Worm (Caenorhabditis elegans): Measurements from ENCODE around the gene T05C12.8.

DNA sequence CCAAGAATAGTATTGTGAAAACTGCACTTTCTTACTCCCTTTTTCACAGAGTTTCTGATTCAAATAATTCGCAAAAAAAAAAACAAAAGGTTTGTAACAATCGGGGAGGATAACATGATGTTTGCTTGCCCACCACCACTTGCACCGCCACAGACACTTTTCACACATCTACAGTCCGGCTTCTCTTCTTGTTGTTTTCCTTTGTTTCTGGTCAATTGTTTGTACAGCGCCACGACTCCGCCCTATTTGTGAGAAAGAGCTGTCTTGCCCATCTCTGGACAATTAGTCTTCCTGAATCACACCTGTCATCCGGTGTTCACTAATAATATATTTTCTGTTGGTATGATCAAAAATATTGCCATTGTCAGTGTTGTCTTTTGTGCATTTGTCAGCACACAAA lies 40.6 kb upstream of the T05C12.8 start, which contains the start of gene M110.9:
- no peak for TF ChIP-seq lsy-2 (tag; optimal IDR thresholded peaks at IDR 0.05)
- TF ChIP-seq ztf-4 (tag; optimal IDR thresholded peaks at IDR 0.05): no peak
